Fruit fly (Drosophila melanogaster) whole organism, embryonic: ENCODE measurements around the gene Art4.

Experiments used
- C15 ChIP-seq: fragments of 200-800 bp; sonication (Bioruptor generic); IDR thresholded peaks from 3 replicates; pipeline ENCODE4 v1.3.6; 2022; ENCODE audit warnings: missing biosample characterization, missing genetic modification characterization
- CG11093 ChIP-seq: fragments of 200-800 bp; sonication (Bioruptor generic); IDR thresholded peaks from 3 replicates; pipeline ENCODE4 v1.3.6; 2022; ENCODE audit warnings: missing biosample characterization, missing genetic modification characterization
- CG11456 ChIP-seq: fragments of 200-800 bp; sonication (Bioruptor generic); IDR thresholded peaks from 3 replicates; pipeline ENCODE4 v1.3.6; 2022; ENCODE audit warnings: missing biosample characterization, missing genetic modification characterization
- CG12071 ChIP-seq: fragments of 200-800 bp; sonication (Bioruptor generic); optimal IDR thresholded peaks from 3 replicates; lab custom pipeline; 2018; ENCODE audit warnings: missing biosample characterization, mild to moderate bottlenecking, missing genetic modification characterization
- CG13296 ChIP-seq: fragments of 200-800 bp; sonication (Bioruptor generic); optimal IDR thresholded peaks from 3 replicates; lab custom pipeline; 2018; ENCODE audit warnings: missing biosample characterization, mild to moderate bottlenecking, missing genetic modification characterization
- CG14441 ChIP-seq: fragments of 200-800 bp; sonication (Bioruptor generic); IDR thresholded peaks from 2 replicates; pipeline ENCODE4 v1.3.6; 2022; ENCODE audit warnings: missing biosample characterization, missing genetic modification characterization
- CG15479 ChIP-seq: fragments of 200-800 bp; sonication (Bioruptor generic); optimal IDR thresholded peaks from 3 replicates; lab custom pipeline; 2019; ENCODE audit warnings: missing biosample characterization, mild to moderate bottlenecking, missing genetic modification characterization, moderate library complexity
- CG16813 ChIP-seq: fragments of 200-800 bp; sonication (Bioruptor generic); IDR thresholded peaks from 3 replicates; pipeline ENCODE4 v1.3.6; 2022; ENCODE audit warnings: missing biosample characterization, missing genetic modification characterization; ENCODE audit not compliant: partially characterized antibody
- CG17361 ChIP-seq: fragments of 200-800 bp; sonication (Bioruptor generic); IDR thresholded peaks from 3 replicates; pipeline ENCODE4 v1.3.6; 2022; ENCODE audit warnings: missing biosample characterization, missing genetic modification characterization
- CG17829 ChIP-seq: fragments of 200-800 bp; optimal IDR thresholded peaks from 2 replicates; lab custom pipeline; 2019; ENCODE audit warnings: missing biosample characterization, mild to moderate bottlenecking, missing genetic modification characterization, moderate library complexity
- CG1792 ChIP-seq: fragments of 200-800 bp; sonication (Bioruptor generic); optimal IDR thresholded peaks from 2 replicates; lab custom pipeline; 2016; ENCODE audit warnings: missing biosample characterization, missing genetic modification characterization
- CG18619 ChIP-seq: fragments of 200-800 bp; sonication (Bioruptor generic); optimal IDR thresholded peaks from 3 replicates; lab custom pipeline; 2017; ENCODE audit warnings: missing biosample characterization, mild to moderate bottlenecking, missing genetic modification characterization
- CG4404 ChIP-seq: fragments of 200-800 bp; sonication (Bioruptor generic); IDR thresholded peaks from 2 replicates; pipeline ENCODE4 v1.3.6; 2022; ENCODE audit warnings: missing biosample characterization, missing genetic modification characterization
- CG7928 ChIP-seq: fragments of 200-800 bp; sonication (Bioruptor generic); optimal IDR thresholded peaks from 2 replicates; lab custom pipeline; 2017; ENCODE audit warnings: missing biosample characterization, mild to moderate bottlenecking, missing genetic modification characterization
- CG8290 ChIP-seq, 3 experiments: fragments of 200-800 bp; sonication (Bioruptor generic); optimal IDR thresholded peaks; 2 replicates each; lab custom pipeline; 2016 to 2019; ENCODE audit warnings: missing biosample characterization in 3 of 3, missing genetic modification characterization in 3 of 3, mild to moderate bottlenecking in 2 of 3, moderate library complexity in 1 of 3
- CG8359 ChIP-seq: fragments of 200-800 bp; sonication (Bioruptor generic); optimal IDR thresholded peaks from 2 replicates; lab custom pipeline; 2017; ENCODE audit warnings: missing biosample characterization, mild to moderate bottlenecking, missing genetic modification characterization, borderline replicate concordance
- CG9727 ChIP-seq: fragments of 200-800 bp; sonication (Bioruptor generic); optimal IDR thresholded peaks from 3 replicates; lab custom pipeline; 2017; ENCODE audit warnings: missing biosample characterization, mild to moderate bottlenecking, missing genetic modification characterization
- CTCF ChIP-seq: fragments of 200-800 bp; sonication (Bioruptor generic); optimal IDR thresholded peaks from 2 replicates; lab custom pipeline; 2017; ENCODE audit warnings: missing biosample characterization, mild to moderate bottlenecking, missing genetic modification characterization, moderate library complexity
- Dip2 ChIP-seq: fragments of 200-800 bp; sonication (Bioruptor generic); IDR thresholded peaks from 2 replicates; pipeline ENCODE4 v1.3.6; 2022; ENCODE audit warnings: missing biosample characterization, missing genetic modification characterization
- GATAe ChIP-seq: fragments of 200-800 bp; sonication (Bioruptor generic); conservative IDR thresholded peaks from 2 replicates; pipeline ENCODE4 v1.3.6; 2022; ENCODE audit warnings: missing biosample characterization, missing genetic modification characterization
- Hr78 ChIP-seq, 2 experiments: fragments of 200-800 bp in 1 of 2; fragments of >200 bp in 1 of 2; sonication (Bioruptor generic) in 1 of 2; optimal IDR thresholded peaks; 2 replicates each; lab custom pipeline; 2017 to 2019; ENCODE audit warnings: missing biosample characterization in 2 of 2, missing genetic modification characterization in 2 of 2, mild to moderate bottlenecking in 1 of 2, moderate library complexity in 1 of 2
- Hsf ChIP-seq: fragments of 200-800 bp; sonication (Bioruptor generic); optimal IDR thresholded peaks from 3 replicates; lab custom pipeline; 2016; ENCODE audit warnings: missing biosample characterization, missing genetic modification characterization
- NFAT ChIP-seq: fragments of 200-800 bp; sonication (Bioruptor generic); IDR thresholded peaks from 2 replicates; pipeline ENCODE4 v1.3.6; 2022; ENCODE audit warnings: missing biosample characterization, missing genetic modification characterization
- Nf-YA ChIP-seq: fragments of 200-800 bp; sonication (Bioruptor generic); IDR thresholded peaks from 2 replicates; pipeline ENCODE4 v1.3.6; 2022; ENCODE audit warnings: missing biosample characterization, missing genetic modification characterization
- Scr ChIP-seq: fragments of 200-800 bp; sonication (Bioruptor generic); IDR thresholded peaks from 2 replicates; pipeline ENCODE4 v1.3.6; 2022; ENCODE audit warnings: missing biosample characterization, missing genetic modification characterization; ENCODE audit not compliant: partially characterized antibody
- Tbp ChIP-seq: fragments of >200 bp; optimal IDR thresholded peaks from 2 replicates; lab custom pipeline; 2018; ENCODE audit warnings: missing biosample characterization, missing genetic modification characterization
- ab ChIP-seq: fragments of 200-800 bp; sonication (Bioruptor generic); optimal IDR thresholded peaks from 2 replicates; lab custom pipeline; 2016; ENCODE audit warnings: missing biosample characterization, missing genetic modification characterization
- abd-A ChIP-seq: fragments of 200-800 bp; sonication (Bioruptor generic); optimal IDR thresholded peaks from 3 replicates; lab custom pipeline; 2019; ENCODE audit warnings: missing biosample characterization, mild to moderate bottlenecking, missing genetic modification characterization, moderate library complexity
- ap ChIP-seq: fragments of 200-800 bp; sonication (Bioruptor generic); IDR thresholded peaks from 2 replicates; pipeline ENCODE4 v1.3.6; 2022; ENCODE audit warnings: missing biosample characterization, missing genetic modification characterization
- ase ChIP-seq: fragments of 200-800 bp; sonication (Bioruptor generic); IDR thresholded peaks from 3 replicates; pipeline ENCODE4 v1.3.6; 2022; ENCODE audit warnings: missing biosample characterization, missing genetic modification characterization
- bowl ChIP-seq: fragments of 200-800 bp; sonication (Bioruptor generic); IDR thresholded peaks from 2 replicates; pipeline ENCODE4 v1.3.6; 2022; ENCODE audit warnings: missing biosample characterization, missing genetic modification characterization
- chn ChIP-seq: fragments of 200-800 bp; sonication (Bioruptor generic); optimal IDR thresholded peaks from 2 replicates; lab custom pipeline; 2016; ENCODE audit warnings: missing biosample characterization, missing genetic modification characterization
- dimm ChIP-seq: fragments of 200-800 bp; sonication (Bioruptor generic); IDR thresholded peaks from 2 replicates; pipeline ENCODE4 v1.3.6; 2022; ENCODE audit warnings: missing biosample characterization, missing genetic modification characterization
- ftz-f1 ChIP-seq: fragments of 200-800 bp; sonication (Bioruptor generic); optimal IDR thresholded peaks from 2 replicates; lab custom pipeline; 2016; ENCODE audit warnings: missing biosample characterization, missing genetic modification characterization
- gsb-n ChIP-seq: fragments of 200-800 bp; sonication (Bioruptor generic); optimal IDR thresholded peaks from 3 replicates; lab custom pipeline; 2018; ENCODE audit warnings: missing biosample characterization, mild to moderate bottlenecking, missing genetic modification characterization
- jigr1 ChIP-seq: fragments of 200-800 bp; sonication (Bioruptor generic); IDR thresholded peaks from 3 replicates; pipeline ENCODE4 v1.3.6; 2022; ENCODE audit warnings: missing biosample characterization, missing genetic modification characterization
- nau ChIP-seq: fragments of 200-800 bp; sonication (Bioruptor generic); optimal IDR thresholded peaks from 3 replicates; lab custom pipeline; 2017; ENCODE audit warnings: missing biosample characterization, mild to moderate bottlenecking, missing genetic modification characterization, missing genetic modification reagents
- nom ChIP-seq: fragments of 200-800 bp; sonication (Bioruptor generic); optimal IDR thresholded peaks from 2 replicates; lab custom pipeline; 2017; ENCODE audit warnings: missing biosample characterization, missing genetic modification characterization, mild to moderate bottlenecking, moderate library complexity, missing genetic modification reagents
- onecut ChIP-seq: fragments of 200-800 bp; sonication (Bioruptor generic); IDR thresholded peaks from 2 replicates; pipeline ENCODE4 v1.3.6; 2022; ENCODE audit warnings: missing biosample characterization, missing genetic modification characterization
- pan ChIP-seq, 4 experiments: fragments of >200 bp in 3 of 4; fragments of 200-800 bp in 1 of 4; sonication (Bioruptor generic) in 1 of 4; optimal IDR thresholded peaks in 3 of 4; IDR thresholded peaks in 1 of 4; 2 replicates each; pipeline versions ENCODE4 v1.3.6 to Lab custom; 2017 to 2022; ENCODE audit warnings: missing biosample characterization in 2 of 4, missing genetic modification characterization in 2 of 4, mixed read lengths in 1 of 4
- psq ChIP-seq: fragments of 200-800 bp; sonication (Bioruptor generic); optimal IDR thresholded peaks from 2 replicates; lab custom pipeline; 2017; ENCODE audit warnings: missing biosample characterization, missing genetic modification characterization
- rib ChIP-seq: fragments of 200-800 bp; sonication (Bioruptor generic); IDR thresholded peaks from 2 replicates; pipeline ENCODE4 v1.3.6; 2022; ENCODE audit warnings: missing biosample characterization, missing genetic modification characterization
- sim ChIP-seq: fragments of 200-800 bp; sonication (Bioruptor generic); IDR thresholded peaks from 2 replicates; pipeline ENCODE4 v1.3.6; 2022; ENCODE audit warnings: missing biosample characterization, missing genetic modification characterization
- sob ChIP-seq: fragments of 200-800 bp; sonication (Bioruptor generic); IDR thresholded peaks from 2 replicates; pipeline ENCODE4 v1.3.6; 2022; ENCODE audit warnings: missing biosample characterization, missing genetic modification characterization
- stc ChIP-seq: fragments of 200-800 bp; sonication (Bioruptor generic); IDR thresholded peaks from 2 replicates; pipeline ENCODE4 v1.3.6; 2022; ENCODE audit warnings: missing biosample characterization, missing genetic modification characterization
- tin ChIP-seq: fragments of 200-800 bp; sonication (Bioruptor generic); optimal IDR thresholded peaks from 3 replicates; lab custom pipeline; 2016; ENCODE audit warnings: missing biosample characterization, missing genetic modification characterization
- wek ChIP-seq: fragments of 200-800 bp; sonication (Bioruptor generic); optimal IDR thresholded peaks from 3 replicates; lab custom pipeline; 2018; ENCODE audit warnings: missing biosample characterization, mild to moderate bottlenecking, missing genetic modification characterization, moderate library complexity

The Art4 gene

DNA sequence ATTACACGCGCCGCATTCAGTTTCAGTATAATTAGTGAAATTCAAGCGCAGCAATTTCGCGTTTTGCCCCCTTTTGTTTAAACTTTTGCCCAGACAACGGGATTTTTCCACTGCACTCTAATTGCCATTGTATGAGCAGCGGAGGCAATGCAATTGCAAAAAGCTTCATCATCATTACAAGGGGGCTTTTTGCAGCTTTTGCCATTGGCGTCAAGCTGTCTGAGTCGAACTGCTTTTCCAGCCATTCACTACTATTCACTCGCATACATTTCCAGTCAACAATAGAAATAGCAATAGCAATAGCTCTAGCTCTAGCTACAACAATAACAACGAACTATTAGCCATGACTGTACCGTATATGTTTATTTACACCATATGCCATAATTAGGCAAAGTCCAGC lies 28.7 kb downstream of the Art4 start:
- TF ChIP-seq abd-A (tag; lab: Kevin White, UChicago): no peak
- TF ChIP-seq CG11093: no peak
- TF ChIP-seq CTCF (GFP tag; lab: Kevin White, UChicago): no peak
- TF ChIP-seq pan (optimal IDR thresholded peaks at IDR 0.05; lab: Kevin White, UChicago): no peak
- no peak for TF ChIP-seq pan (GFP tag; optimal IDR thresholded peaks at IDR 0.05 in 1 of 2, IDR thresholded peaks at IDR 0.05 in 1 of 2)
- no peak for TF ChIP-seq ab (GFP tag; lab: Kevin White, UChicago)
- no peak for TF ChIP-seq onecut (GFP tag; lab: Robert Waterston, UW)
- TF ChIP-seq CG1792: no peak
- TF ChIP-seq CG15479 (GFP tag; lab: Kevin White, UChicago): no peak
- TF ChIP-seq, all 482 proteins: peak for 0

DNA sequence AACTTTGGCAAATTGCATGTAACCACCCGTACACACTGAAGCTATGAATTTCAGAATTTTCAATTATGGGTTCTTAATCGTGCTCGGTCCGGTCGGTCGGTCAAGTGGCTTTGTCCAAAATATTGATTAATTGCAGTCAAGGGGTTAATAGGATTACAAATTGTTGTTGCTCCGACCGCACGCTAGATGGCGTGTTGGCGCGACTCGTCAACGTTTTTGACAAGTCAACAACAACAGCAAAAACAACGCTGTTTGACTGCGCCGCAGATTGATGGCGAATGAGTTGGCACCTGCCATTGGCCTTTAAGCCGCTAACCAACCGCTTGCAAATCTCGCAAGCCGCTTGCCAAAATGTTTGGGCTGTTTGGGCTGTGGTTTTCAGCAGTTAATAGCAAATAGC lies 29.1 kb downstream of the Art4 start:
- TF ChIP-seq CTCF (GFP tag; lab: Kevin White, UChicago): peak; percentile 81
- no peak for TF ChIP-seq chn (GFP tag; lab: Kevin White, UChicago)
- no peak for TF ChIP-seq dimm (GFP tag; lab: Robert Waterston, UW)
- TF ChIP-seq CG11456 (GFP tag; lab: Robert Waterston, UW): no peak
- no peak for TF ChIP-seq GATAe (GFP tag; lab: Robert Waterston, UW)
- TF ChIP-seq, all 482 proteins: peak for 1

DNA sequence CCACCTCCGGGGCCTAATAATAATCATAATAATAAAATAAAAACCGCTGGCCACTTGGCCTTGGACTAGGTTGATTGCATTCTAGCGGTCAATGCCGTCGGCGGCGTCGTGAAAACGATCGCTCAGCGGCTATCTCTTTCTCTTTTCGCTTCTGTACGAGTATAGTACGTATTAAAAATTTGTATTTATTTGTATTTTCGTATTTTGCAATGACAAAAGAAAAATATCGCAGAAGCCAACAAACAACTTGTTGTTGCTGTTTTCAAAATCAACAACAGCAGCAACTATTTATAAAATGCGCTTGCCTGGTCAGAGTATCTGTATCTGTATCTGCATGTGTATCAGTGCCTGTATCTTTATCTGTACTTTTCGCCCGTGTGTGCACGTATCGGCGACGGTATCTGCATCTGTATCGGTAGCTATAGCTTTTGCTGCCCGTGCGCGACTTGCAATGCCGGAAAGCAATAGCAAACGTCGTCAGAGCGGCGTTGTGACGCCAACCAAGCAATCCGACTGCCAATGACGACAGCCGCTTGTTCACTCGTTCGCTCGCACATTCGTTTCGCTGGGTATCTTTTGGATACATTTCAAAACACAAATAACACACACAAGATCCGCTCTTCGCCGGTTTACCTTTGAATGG lies 31.1 kb downstream of the Art4 start:
- no peak for TF ChIP-seq CG9727 (GFP tag; lab: Kevin White, UChicago)
- TF ChIP-seq bowl (GFP tag; lab: Robert Waterston, UW): no peak
- peak; percentile 60 for TF ChIP-seq ftz-f1 (GFP tag; lab: Kevin White, UChicago)
- TF ChIP-seq tin (GFP tag; lab: Kevin White, UChicago): no peak
- no peak for TF ChIP-seq sob (GFP tag; lab: Robert Waterston, UW)
- TF ChIP-seq sim (GFP tag; lab: Robert Waterston, UW): no peak
- no peak for TF ChIP-seq Hr78 (GFP tag; optimal IDR thresholded peaks at IDR 0.05; lab: Kevin White, UChicago)
- TF ChIP-seq CG18619 (GFP tag; lab: Kevin White, UChicago): no peak
- no peak for TF ChIP-seq CG8290 (GFP tag; optimal IDR thresholded peaks at IDR 0.05; lab: Kevin White, UChicago)
- peak in 1 of 2 experiments; percentile 9 for TF ChIP-seq CG8290 (tag; optimal IDR thresholded peaks at IDR 0.05; lab: Kevin White, UChicago)
- TF ChIP-seq ase: 0 out of 3 replicates have a peak, but pooled peaks have one; percentile 33
- TF ChIP-seq CG17361 (GFP tag; lab: Robert Waterston, UW): no peak
- TF ChIP-seq CG13296 (GFP tag; lab: Kevin White, UChicago): no peak
- TF ChIP-seq nau (GFP tag; lab: Kevin White, UChicago): no peak
- no peak for TF ChIP-seq CG16813 (GFP tag; lab: Robert Waterston, UW)
- TF ChIP-seq Nf-YA (GFP tag; lab: Robert Waterston, UW): no peak
- TF ChIP-seq NFAT (GFP tag; lab: Robert Waterston, UW): no peak
- no peak for TF ChIP-seq CG8359
- peak; percentile 30 for TF ChIP-seq nom
- no peak for TF ChIP-seq gsb-n (tag; lab: Kevin White, UChicago)
- TF ChIP-seq CG14441: no peak
- no peak for TF ChIP-seq CG17829 (tag; lab: Kevin White, UChicago)
- no peak for TF ChIP-seq Scr (GFP tag; lab: Robert Waterston, UW)
- no peak for TF ChIP-seq CG7928 (GFP tag; lab: Kevin White, UChicago)
- TF ChIP-seq stc: no peak
- no peak for TF ChIP-seq jigr1 (GFP tag; lab: Robert Waterston, UW)
- TF ChIP-seq CG4404 (GFP tag; lab: Robert Waterston, UW): no peak
- no peak for TF ChIP-seq ap (GFP tag; lab: Robert Waterston, UW)
- TF ChIP-seq Tbp (GFP tag; lab: Kevin White, UChicago): no peak
- TF ChIP-seq C15 (GFP tag; lab: Robert Waterston, UW): no peak
- no peak for TF ChIP-seq Dip2 (GFP tag; lab: Robert Waterston, UW)
- no peak for TF ChIP-seq Hsf (GFP tag; lab: Kevin White, UChicago)
- TF ChIP-seq CG12071 (GFP tag; lab: Kevin White, UChicago): no peak
- TF ChIP-seq rib (GFP tag; lab: Robert Waterston, UW): no peak
- TF ChIP-seq wek: no peak
- no peak for TF ChIP-seq psq (GFP tag; lab: Kevin White, UChicago)
